Worm (Caenorhabditis elegans) whole organism, L2 larva: ENCODE data around the gene Y51A2B.9.

ENCODE experiments used
- ZK546.5 ChIP-seq: sonication (generic microtip); optimal IDR thresholded peaks from 2 replicates; lab custom pipeline; 2017; ENCODE audit warnings: missing biosample characterization, missing genetic modification characterization
- ama-1 ChIP-seq: fragments of 150-350 bp; optimal IDR thresholded peaks from 2 replicates; lab custom pipeline; 2018; ENCODE audit warnings: inconsistent platforms
- lin-39 ChIP-seq: fragments of 150-350 bp; optimal IDR thresholded peaks from 2 replicates; lab custom pipeline; 2014; ENCODE audit warnings: missing biosample characterization, missing genetic modification reagents, missing genetic modification characterization
- lsy-2 ChIP-seq, 2 experiments: fragments of 150-350 bp in 1 of 2; sonication (generic microtip) in 1 of 2; optimal IDR thresholded peaks; 2 replicates each; lab custom pipeline; 2014 to 2017; ENCODE audit warnings: missing biosample characterization in 2 of 2, missing genetic modification characterization in 2 of 2
- nhr-11 ChIP-seq: fragments of 150-350 bp; optimal IDR thresholded peaks from 2 replicates; lab custom pipeline; 2014; ENCODE audit warnings: missing biosample characterization, missing genetic modification characterization
- nhr-12 ChIP-seq: fragments of 150-350 bp; optimal IDR thresholded peaks from 2 replicates; lab custom pipeline; 2014; ENCODE audit warnings: missing biosample characterization, missing genetic modification characterization
- nhr-6 ChIP-seq: fragments of 150-350 bp; optimal IDR thresholded peaks from 2 replicates; lab custom pipeline; 2014; ENCODE audit warnings: missing biosample characterization, missing genetic modification characterization
- unc-39 ChIP-seq: fragments of 150-350 bp; optimal IDR thresholded peaks from 2 replicates; lab custom pipeline; 2014; ENCODE audit warnings: missing biosample characterization, missing genetic modification characterization
- unc-62 ChIP-seq: fragments of 150-350 bp; optimal IDR thresholded peaks from 2 replicates; lab custom pipeline; 2014; ENCODE audit warnings: missing biosample characterization, missing genetic modification reagents, missing genetic modification characterization

ce11 chrV:18355742-18356141 is 39.8 kb downstream of the Y51A2B.9 start, which contains the start of gene C08E8.2:
- no peak for TF ChIP-seq unc-39
- TF ChIP-seq nhr-6 (tag; lab: Kevin White, UChicago) = no peak
- TF ChIP-seq nhr-12 (tag; lab: Kevin White, UChicago) = no peak
- no peak for TF ChIP-seq nhr-11 (tag; lab: Kevin White, UChicago)
- TF ChIP-seq ama-1 (lab: Kevin White, UChicago) = no peak
- no peak for TF ChIP-seq lin-39
- no peak for TF ChIP-seq ZK546.5
- TF ChIP-seq unc-62 (GFP tag; lab: Kevin White, UChicago) = no peak
- TF ChIP-seq lsy-2 (tag; optimal IDR thresholded peaks at IDR 0.05; lab: Kevin White, UChicago) = no peak
